Worm (Caenorhabditis elegans) whole organism, mixed stage, embryonic: Measurements from ENCODE around the gene Y17D7C.2.
A peak's percentile ranks its signal among the peaks of the same experiment; 100 is the strongest.

ENCODE experiments used
- bed-3 ChIP-seq: fragments of 200-800 bp; sonication (Bioruptor generic); optimal IDR thresholded peaks from 3 replicates; lab custom pipeline; 2018; ENCODE audit warnings: mild to moderate bottlenecking, missing genetic modification characterization, moderate library complexity, missing compliant biosample characterization
- blmp-1 ChIP-seq: fragments of 150-350 bp; optimal IDR thresholded peaks from 2 replicates; lab custom pipeline; 2014; ENCODE audit warnings: missing biosample characterization, missing genetic modification characterization
- ceh-39 ChIP-seq: fragments of 150-350 bp; optimal IDR thresholded peaks from 2 replicates; lab custom pipeline; 2014; ENCODE audit warnings: missing biosample characterization, missing genetic modification characterization
- ceh-43 ChIP-seq: fragments of 200-800 bp; sonication (Bioruptor generic); optimal IDR thresholded peaks from 2 replicates; lab custom pipeline; 2018; ENCODE audit warnings: mild to moderate bottlenecking, missing genetic modification characterization, moderate library complexity, missing compliant biosample characterization
- ceh-83 ChIP-seq: fragments of 200-800 bp; sonication (Bioruptor generic); optimal IDR thresholded peaks from 2 replicates; lab custom pipeline; 2018; ENCODE audit warnings: mild to moderate bottlenecking, missing genetic modification characterization, missing compliant biosample characterization
- ces-1 ChIP-seq: fragments of 150-350 bp; optimal IDR thresholded peaks from 2 replicates; lab custom pipeline; 2014; ENCODE audit warnings: missing biosample characterization, missing genetic modification reagents, missing genetic modification characterization
- cnd-1 ChIP-seq: fragments of 200-800 bp; sonication (Bioruptor generic); optimal IDR thresholded peaks from 2 replicates; lab custom pipeline; 2018; ENCODE audit warnings: mild to moderate bottlenecking, missing genetic modification characterization, missing compliant biosample characterization
- drap-1 ChIP-seq: fragments of 200-800 bp; sonication (Bioruptor generic); optimal IDR thresholded peaks from 3 replicates; lab custom pipeline; 2018; ENCODE audit warnings: mild to moderate bottlenecking, missing genetic modification characterization, missing compliant biosample characterization
- elt-1 ChIP-seq: sonication (generic microtip); optimal IDR thresholded peaks from 2 replicates; lab custom pipeline; 2017; ENCODE audit warnings: missing genetic modification characterization, mild to moderate bottlenecking, missing compliant biosample characterization, antibody characterized with exemption, moderate library complexity, borderline replicate concordance; ENCODE audit not compliant: insufficient read depth
- elt-3 ChIP-seq: fragments of 150-350 bp; optimal IDR thresholded peaks from 2 replicates; lab custom pipeline; 2014; ENCODE audit warnings: missing biosample characterization, missing genetic modification characterization
- flh-1 ChIP-seq: fragments of 200-800 bp; sonication (Bioruptor generic); optimal IDR thresholded peaks from 2 replicates; lab custom pipeline; 2018; ENCODE audit warnings: mild to moderate bottlenecking, missing genetic modification characterization, moderate library complexity, missing compliant biosample characterization
- ham-2 ChIP-seq: fragments of 200-800 bp; sonication (Bioruptor generic); optimal IDR thresholded peaks from 2 replicates; lab custom pipeline; 2018; ENCODE audit warnings: mild to moderate bottlenecking, missing genetic modification characterization, missing compliant biosample characterization
- hlh-1 ChIP-seq: fragments of 150-350 bp; optimal IDR thresholded peaks from 2 replicates; lab custom pipeline; 2014; ENCODE audit warnings: missing biosample characterization, missing genetic modification reagents, missing genetic modification characterization
- lin-32 ChIP-seq: fragments of 200-800 bp; sonication (Bioruptor generic); optimal IDR thresholded peaks from 2 replicates; lab custom pipeline; 2018; ENCODE audit warnings: mild to moderate bottlenecking, missing genetic modification characterization, missing compliant biosample characterization
- lsy-2 ChIP-seq: fragments of 150-350 bp; optimal IDR thresholded peaks from 2 replicates; lab custom pipeline; 2014; ENCODE audit warnings: missing biosample characterization, missing genetic modification characterization
- mab-5 ChIP-seq: fragments of 150-350 bp; optimal IDR thresholded peaks from 2 replicates; lab custom pipeline; 2014; ENCODE audit warnings: missing biosample characterization, missing genetic modification characterization
- mls-2 ChIP-seq: sonication (generic microtip); optimal IDR thresholded peaks from 2 replicates; lab custom pipeline; 2016; ENCODE audit warnings: mild to moderate bottlenecking, missing genetic modification characterization, moderate library complexity, missing compliant biosample characterization
- nhr-2 ChIP-seq: fragments of 150-350 bp; optimal IDR thresholded peaks from 2 replicates; lab custom pipeline; 2014; ENCODE audit warnings: missing biosample characterization, missing genetic modification characterization
- nhr-237 ChIP-seq: fragments of 150-350 bp; optimal IDR thresholded peaks from 2 replicates; lab custom pipeline; 2014; ENCODE audit warnings: missing biosample characterization, missing genetic modification characterization
- nhr-76 ChIP-seq: sonication (generic microtip); optimal IDR thresholded peaks from 2 replicates; lab custom pipeline; 2017; ENCODE audit warnings: missing biosample characterization, missing genetic modification characterization
- pha-4 ChIP-seq: fragments of 150-350 bp; optimal IDR thresholded peaks from 2 replicates; lab custom pipeline; 2018; ENCODE audit warnings: missing biosample characterization, missing genetic modification reagents, missing genetic modification characterization
- sem-2 ChIP-seq: fragments of 200-800 bp; sonication (Bioruptor generic); optimal IDR thresholded peaks from 2 replicates; lab custom pipeline; 2018; ENCODE audit warnings: mild to moderate bottlenecking, missing genetic modification characterization, missing compliant biosample characterization
- sptf-1 ChIP-seq: sonication (generic microtip); optimal IDR thresholded peaks from 2 replicates; lab custom pipeline; 2017; ENCODE audit warnings: mild to moderate bottlenecking, missing genetic modification characterization, moderate library complexity, missing compliant biosample characterization
- tbx-8 ChIP-seq: fragments of 200-800 bp; sonication (Bioruptor generic); optimal IDR thresholded peaks from 2 replicates; lab custom pipeline; 2018; ENCODE audit warnings: mild to moderate bottlenecking, missing genetic modification characterization, moderate library complexity, missing compliant biosample characterization
- unc-120 ChIP-seq: sonication (generic microtip); optimal IDR thresholded peaks from 2 replicates; lab custom pipeline; 2017; ENCODE audit warnings: missing genetic modification characterization, missing compliant biosample characterization; ENCODE audit not compliant: poor library complexity, severe bottlenecking
- unc-39 ChIP-seq: fragments of 150-350 bp; optimal IDR thresholded peaks from 2 replicates; lab custom pipeline; 2014; ENCODE audit warnings: missing biosample characterization, missing genetic modification characterization
- unc-62 ChIP-seq: fragments of 150-350 bp; optimal IDR thresholded peaks from 2 replicates; lab custom pipeline; 2014; ENCODE audit warnings: missing biosample characterization, missing genetic modification reagents, missing genetic modification characterization
- zip-8 ChIP-seq: fragments of 150-350 bp; optimal IDR thresholded peaks from 2 replicates; lab custom pipeline; 2014; ENCODE audit warnings: missing biosample characterization, missing genetic modification characterization
- ztf-11 ChIP-seq: fragments of 150-350 bp; optimal IDR thresholded peaks from 2 replicates; lab custom pipeline; 2014; ENCODE audit warnings: missing biosample characterization, missing genetic modification characterization

The Y17D7C.2 gene

DNA sequence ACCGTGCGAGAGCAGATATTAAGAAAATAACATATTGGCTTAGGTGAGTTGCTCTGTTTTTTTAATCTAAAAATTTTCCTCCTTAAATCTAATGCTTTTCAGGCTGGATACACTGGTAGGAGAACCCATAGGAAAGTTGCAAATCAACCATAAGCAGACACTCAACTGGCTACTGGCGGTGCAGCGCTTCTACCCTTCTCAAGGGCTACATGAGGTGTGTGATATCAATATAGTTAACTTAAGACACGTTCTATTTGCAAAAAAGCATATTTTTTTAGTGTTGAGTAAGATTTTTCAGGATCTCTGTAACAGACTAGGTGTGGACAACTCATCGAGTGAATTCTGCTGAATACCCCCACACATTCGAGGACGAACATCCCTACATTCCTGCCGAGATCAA lies 11.8 kb downstream of the Y17D7C.2 start:
- TF ChIP-seq bed-3 (GFP tag; lab: Kevin White, UChicago): no peak
- TF ChIP-seq blmp-1 (tag; lab: Kevin White, UChicago): no peak
- TF ChIP-seq ceh-83 (GFP tag; lab: Kevin White, UChicago): no peak
- TF ChIP-seq nhr-237 (tag; lab: Kevin White, UChicago): no peak
- TF ChIP-seq mab-5: no peak
- TF ChIP-seq unc-39 (tag; lab: Kevin White, UChicago): no peak
- no peak for TF ChIP-seq drap-1 (GFP tag; lab: Kevin White, UChicago)
- TF ChIP-seq tbx-8 (GFP tag; lab: Kevin White, UChicago): no peak
- no peak for TF ChIP-seq nhr-76 (tag; lab: Kevin White, UChicago)
- no peak for TF ChIP-seq mls-2 (tag; lab: Kevin White, UChicago)
- TF ChIP-seq ces-1 (GFP tag; lab: Kevin White, UChicago): no peak
- no peak for TF ChIP-seq ham-2 (GFP tag; lab: Kevin White, UChicago)
- no peak for TF ChIP-seq unc-120 (tag; lab: Kevin White, UChicago)
- TF ChIP-seq, all 35 proteins: peak for 0

DNA sequence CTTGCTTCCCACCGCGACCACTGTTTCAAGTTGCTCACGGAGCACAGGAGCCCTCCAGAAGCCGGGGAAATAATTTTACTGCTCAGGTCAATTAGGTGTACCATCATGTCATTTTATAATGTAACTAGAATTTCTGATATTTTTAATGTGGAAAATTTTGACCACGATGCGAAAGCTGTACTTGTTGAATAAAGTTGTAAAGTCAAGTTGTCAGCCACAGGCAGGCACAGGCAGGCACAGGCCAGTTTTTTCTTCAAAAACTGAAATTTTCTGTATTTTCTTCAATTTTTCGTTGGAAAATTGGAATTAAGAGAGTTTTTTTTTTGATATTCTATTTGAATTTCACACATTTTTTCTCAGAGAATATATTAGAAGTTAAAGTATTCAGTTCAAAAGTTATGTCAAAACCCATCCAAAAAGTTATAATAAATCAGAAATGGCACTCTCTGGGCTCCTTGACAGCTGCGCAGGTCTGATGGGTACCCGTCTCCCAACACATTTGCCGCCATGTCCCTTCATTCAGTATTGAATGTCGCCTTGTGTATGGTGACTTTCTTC lies 13.6 kb downstream of the Y17D7C.2 start, which contains the start of gene Y17D7C.1:
Gene Y17D7C.1, plus strand, starts transcription at position 508 of the 558 bp plus-strand sequence.
- no peak for TF ChIP-seq ztf-11 (tag; lab: Kevin White, UChicago)
- peak; percentile 26 for TF ChIP-seq hlh-1 (tag; lab: Kevin White, UChicago)
- no peak for TF ChIP-seq ceh-43 (GFP tag; lab: Kevin White, UChicago)

ce11 chrV:18705319-18706062 lies 14.3 kb downstream of the Y17D7C.2 start:
- TF ChIP-seq nhr-237 (tag; lab: Kevin White, UChicago) (no peak), lin-32 (GFP tag; lab: Kevin White, UChicago) (no peak), unc-120 (tag; lab: Kevin White, UChicago) (no peak), sem-2 (GFP tag; lab: Kevin White, UChicago) (no peak), mls-2 (tag; lab: Kevin White, UChicago) (no peak), bed-3 (GFP tag; lab: Kevin White, UChicago) (no peak), pha-4 (tag; lab: Kevin White, UChicago) (no peak), unc-39 (tag; lab: Kevin White, UChicago) (no peak), flh-1 (GFP tag; lab: Kevin White, UChicago) (no peak), sptf-1 (tag; lab: Kevin White, UChicago) (no peak)

ce11 chrV:18701306-18701705 lies 18.5 kb downstream of the Y17D7C.2 start, which contains the start of gene Y69H2.9:
Y69H2.9 (plus strand) TSS chrV:18701538.
- TF ChIP-seq hlh-1 (tag; lab: Kevin White, UChicago) (no peak), drap-1 (GFP tag; lab: Kevin White, UChicago) (no peak), cnd-1 (tag; lab: Kevin White, UChicago) (no peak), nhr-2 (tag; lab: Kevin White, UChicago) (no peak), blmp-1 (tag; lab: Kevin White, UChicago) (no peak), unc-39 (tag; lab: Kevin White, UChicago) (no peak), elt-3 (tag; lab: Kevin White, UChicago) (no peak), lsy-2 (tag; lab: Kevin White, UChicago) (no peak), ceh-43 (GFP tag; lab: Kevin White, UChicago) (no peak), bed-3 (GFP tag; lab: Kevin White, UChicago) (no peak), unc-62 (no peak), tbx-8 (GFP tag; lab: Kevin White, UChicago) (no peak), elt-1 (no peak), ceh-39 (tag; lab: Kevin White, UChicago) (no peak), ces-1 (GFP tag; lab: Kevin White, UChicago) (no peak)
- TF ChIP-seq, all 35 proteins: peak for 0

DNA sequence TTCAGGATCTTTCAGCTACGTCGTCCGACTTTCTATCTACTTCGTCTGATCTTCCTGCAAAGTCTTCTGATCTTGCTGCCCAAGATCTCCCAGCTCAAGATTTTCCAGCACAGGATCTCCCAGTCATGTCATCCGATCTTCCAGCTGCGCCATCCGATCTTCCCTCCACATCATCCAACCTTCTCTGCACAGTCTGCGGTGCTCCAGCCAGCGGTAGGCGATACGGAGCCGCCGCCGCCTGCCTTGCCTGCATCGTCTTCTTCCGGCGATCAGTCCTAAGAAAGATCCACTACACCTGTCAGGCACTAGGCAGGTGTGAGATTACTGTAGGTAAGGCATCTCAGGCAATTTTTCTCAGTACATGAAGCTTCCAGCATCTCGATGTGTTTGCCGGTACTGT lies 20.5 kb downstream of the Y17D7C.2 start, which contains the start of gene nhr-241:
Gene nhr-241, plus strand, starts transcription at position 126 of the 400 bp plus-strand sequence.
- no peak for TF ChIP-seq cnd-1 (tag; lab: Kevin White, UChicago)
- no peak for TF ChIP-seq zip-8
